Fruit fly (Drosophila melanogaster) whole organism, wandering third instar larva: Measurements from ENCODE around the gene pip.

Experiments
- Abd-B ChIP-seq: fragments of >200 bp; optimal IDR thresholded peaks from 2 replicates; lab custom pipeline; 2017; ENCODE audit warnings: missing biosample characterization, missing genetic modification characterization
- CG32264 ChIP-seq: fragments of 200-800 bp; sonication (Bioruptor generic); optimal IDR thresholded peaks from 2 replicates; lab custom pipeline; 2016; ENCODE audit warnings: missing biosample characterization, missing genetic modification characterization
- CG9705 ChIP-seq: fragments of 200-800 bp; sonication (Bioruptor generic); optimal IDR thresholded peaks from 2 replicates; lab custom pipeline; 2018; ENCODE audit warnings: missing biosample characterization, mild to moderate bottlenecking, missing genetic modification characterization
- CrebA ChIP-seq: fragments of 200-800 bp; sonication (Bioruptor generic); optimal IDR thresholded peaks from 2 replicates; lab custom pipeline; 2016; ENCODE audit warnings: missing biosample characterization, mild to moderate bottlenecking, missing genetic modification characterization, borderline replicate concordance
- Dfd ChIP-seq: fragments of >200 bp; optimal IDR thresholded peaks from 2 replicates; lab custom pipeline; 2017; ENCODE audit warnings: missing biosample characterization, missing genetic modification characterization
- Dif ChIP-seq: fragments of 200-275, 200-300 bp; sonication (Bioruptor generic); optimal IDR thresholded peaks from 2 replicates; lab custom pipeline; 2018; ENCODE audit warnings: missing biosample characterization, missing genetic modification characterization; ENCODE audit not compliant: partially characterized antibody
- GATAd ChIP-seq: sonication (Bioruptor generic); optimal IDR thresholded peaks from 2 replicates; lab custom pipeline; 2016; ENCODE audit warnings: missing biosample characterization, missing genetic modification characterization
- HLH106 ChIP-seq: fragments of 200-800 bp; optimal IDR thresholded peaks from 3 replicates; lab custom pipeline; 2019; ENCODE audit warnings: missing biosample characterization, mild to moderate bottlenecking, missing genetic modification characterization, moderate library complexity
- Hnf4 ChIP-seq: fragments of 200-800 bp; sonication (Bioruptor generic); optimal IDR thresholded peaks from 2 replicates; lab custom pipeline; 2016; ENCODE audit warnings: missing biosample characterization, mild to moderate bottlenecking, missing genetic modification characterization
- Hr78 ChIP-seq: fragments of >200 bp; optimal IDR thresholded peaks from 2 replicates; lab custom pipeline; 2017; ENCODE audit warnings: missing biosample characterization, missing genetic modification characterization
- Hr83 ChIP-seq: fragments of 200-300 bp; sonication (Bioruptor generic); optimal IDR thresholded peaks from 2 replicates; lab custom pipeline; 2016; ENCODE audit warnings: missing biosample characterization, mild to moderate bottlenecking, missing genetic modification characterization, moderate library complexity; ENCODE audit not compliant: poor library complexity, severe bottlenecking
- Jra ChIP-seq: sonication (Bioruptor generic); optimal IDR thresholded peaks from 2 replicates; lab custom pipeline; 2016; ENCODE audit warnings: missing biosample characterization, missing genetic modification characterization
- Mio ChIP-seq: sonication (Bioruptor generic); optimal IDR thresholded peaks from 2 replicates; lab custom pipeline; 2016; ENCODE audit warnings: missing biosample characterization, missing genetic modification characterization
- Myc ChIP-seq: fragments of >200 bp; optimal IDR thresholded peaks from 2 replicates; lab custom pipeline; 2017
- N ChIP-seq: fragments of >200 bp; optimal IDR thresholded peaks from 2 replicates; lab custom pipeline; 2018; ENCODE audit warnings: missing biosample characterization, missing external identifiers, missing genetic modification characterization
- OdsH ChIP-seq: fragments of 200-800 bp; sonication (Bioruptor generic); optimal IDR thresholded peaks from 2 replicates; lab custom pipeline; 2016; ENCODE audit warnings: missing biosample characterization, mild to moderate bottlenecking, missing genetic modification characterization
- Rel ChIP-seq, 2 experiments: fragments of 200-800 bp; sonication (Bioruptor generic) in 1 of 2; optimal IDR thresholded peaks; 2 replicates in 1 of 2; 3 replicates in 1 of 2; lab custom pipeline; 2016 to 2019; ENCODE audit warnings: mild to moderate bottlenecking in 2 of 2, missing biosample characterization in 2 of 2, missing genetic modification characterization in 2 of 2, moderate library complexity in 1 of 2
- Sp1 ChIP-seq: fragments of 200-800 bp; sonication (Bioruptor generic); optimal IDR thresholded peaks from 3 replicates; lab custom pipeline; 2019; ENCODE audit warnings: missing biosample characterization, mild to moderate bottlenecking, missing genetic modification characterization, moderate library complexity
- Vsx2 ChIP-seq: fragments of 200-300, 225-300 bp; sonication (Bioruptor generic); optimal IDR thresholded peaks from 2 replicates; lab custom pipeline; 2018; ENCODE audit warnings: missing biosample characterization, missing genetic modification characterization; ENCODE audit not compliant: partially characterized antibody
- br ChIP-seq: fragments of 200-800 bp; sonication (Bioruptor generic); optimal IDR thresholded peaks from 2 replicates; lab custom pipeline; 2016; ENCODE audit warnings: missing biosample characterization, missing genetic modification characterization
- brk ChIP-seq: fragments of 200-800 bp; sonication (Bioruptor generic); optimal IDR thresholded peaks from 2 replicates; lab custom pipeline; 2016; ENCODE audit warnings: missing biosample characterization, mild to moderate bottlenecking, missing genetic modification characterization
- dl ChIP-seq, 2 experiments: fragments of 175-275, 200-275 bp in 1 of 2; fragments of 200-275 bp in 1 of 2; sonication (Bioruptor generic); optimal IDR thresholded peaks; lab custom pipeline; 2018; ENCODE audit warnings: mild to moderate bottlenecking in 2 of 2, missing biosample characterization in 2 of 2, missing genetic modification characterization in 2 of 2, moderate library complexity in 2 of 2; ENCODE audit not compliant: partially characterized antibody in 2 of 2, insufficient read depth in 1 of 2
- dmrt93B ChIP-seq: fragments of 200-800 bp; sonication (Bioruptor generic); optimal IDR thresholded peaks from 2 replicates; lab custom pipeline; 2018; ENCODE audit warnings: missing biosample characterization, mild to moderate bottlenecking, missing genetic modification characterization
- dsf ChIP-seq: sonication (Bioruptor generic); optimal IDR thresholded peaks from 2 replicates; lab custom pipeline; 2016; ENCODE audit warnings: missing biosample characterization, missing genetic modification characterization, borderline replicate concordance
- ey ChIP-seq: fragments of 200-800 bp; sonication (Bioruptor generic); optimal IDR thresholded peaks from 2 replicates; lab custom pipeline; 2016; ENCODE audit warnings: missing biosample characterization, missing genetic modification characterization
- foxo ChIP-seq, 2 experiments: fragments of 200-800 bp; sonication (Bioruptor generic); optimal IDR thresholded peaks; 2 replicates in 1 of 2; 3 replicates in 1 of 2; lab custom pipeline; 2016 to 2017; ENCODE audit warnings: missing biosample characterization in 2 of 2, missing genetic modification characterization in 2 of 2
- fru ChIP-seq: fragments of 200-800 bp; sonication (Bioruptor generic); optimal IDR thresholded peaks from 3 replicates; lab custom pipeline; 2016; ENCODE audit warnings: missing biosample characterization, mild to moderate bottlenecking, missing genetic modification characterization
- h ChIP-seq: fragments of 200-800 bp; sonication (Bioruptor generic); optimal IDR thresholded peaks from 3 replicates; lab custom pipeline; 2016; ENCODE audit warnings: missing biosample characterization, mild to moderate bottlenecking, missing genetic modification characterization
- jim ChIP-seq: fragments of 175-275, 200-325 bp; sonication (Bioruptor generic); optimal IDR thresholded peaks from 2 replicates; lab custom pipeline; 2016; ENCODE audit warnings: missing biosample characterization, mild to moderate bottlenecking, missing genetic modification characterization
- lola ChIP-seq: fragments of >200 bp; optimal IDR thresholded peaks from 2 replicates; lab custom pipeline; 2017; ENCODE audit warnings: missing biosample characterization, missing genetic modification characterization
- pan ChIP-seq: fragments of >200 bp; optimal IDR thresholded peaks from 2 replicates; lab custom pipeline; 2017
- psq ChIP-seq: fragments of 200-800 bp; sonication (Bioruptor generic); optimal IDR thresholded peaks from 3 replicates; lab custom pipeline; 2017; ENCODE audit warnings: missing biosample characterization, mild to moderate bottlenecking, missing genetic modification characterization, moderate library complexity
- rgr ChIP-seq: fragments of 200-800 bp; sonication (Bioruptor generic); optimal IDR thresholded peaks from 3 replicates; lab custom pipeline; 2016; ENCODE audit warnings: missing biosample characterization, mild to moderate bottlenecking, missing genetic modification characterization
- sage ChIP-seq: fragments of 200-800 bp; sonication (Bioruptor generic); optimal IDR thresholded peaks from 2 replicates; lab custom pipeline; 2016; ENCODE audit warnings: missing biosample characterization, mild to moderate bottlenecking, missing genetic modification characterization
- sv ChIP-seq: fragments of 200-800 bp; sonication (Bioruptor generic); optimal IDR thresholded peaks from 3 replicates; lab custom pipeline; 2016; ENCODE audit warnings: missing biosample characterization, missing genetic modification characterization
- tai ChIP-seq: sonication (Bioruptor generic); optimal IDR thresholded peaks from 2 replicates; lab custom pipeline; 2016; ENCODE audit warnings: missing biosample characterization, missing genetic modification characterization
- usp ChIP-seq: fragments of >200 bp; optimal IDR thresholded peaks from 2 replicates; lab custom pipeline; 2017; ENCODE audit warnings: missing biosample characterization, missing genetic modification characterization
- woc ChIP-seq: sonication (Bioruptor generic); optimal IDR thresholded peaks from 2 replicates; lab custom pipeline; 2016; ENCODE audit warnings: missing biosample characterization, mild to moderate bottlenecking, missing genetic modification characterization

Gene pip

DNA sequence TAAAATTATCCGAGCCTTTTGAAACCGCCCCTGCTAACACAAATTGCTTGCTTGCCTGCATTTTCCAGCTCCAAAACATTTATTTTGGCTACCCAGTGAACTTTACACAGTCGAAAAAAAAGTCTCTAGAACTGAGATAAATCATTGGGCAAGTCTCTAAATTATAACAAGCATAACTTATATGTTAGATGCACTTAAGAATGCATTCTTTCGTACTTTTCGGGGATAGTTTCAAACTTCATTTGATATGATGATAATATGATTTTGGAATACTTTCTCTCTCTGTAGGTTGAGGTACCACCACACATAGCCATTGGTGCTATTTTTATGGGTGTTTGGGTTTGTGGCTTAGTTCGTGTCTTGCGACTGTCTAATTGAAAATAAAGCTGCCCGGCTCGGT lies 22.5 kb downstream of the pip start:
- TF ChIP-seq fru, result peak; percentile 3
- TF ChIP-seq Vsx2 (GFP tag; lab: Kevin White, UChicago), result no peak
- peak in 1 of 2 experiments; percentile 6 for TF ChIP-seq foxo (GFP tag; optimal IDR thresholded peaks at IDR 0.05; lab: Kevin White, UChicago)
- no peak for TF ChIP-seq OdsH (GFP tag; lab: Kevin White, UChicago)
- no peak for TF ChIP-seq Rel (GFP tag; optimal IDR thresholded peaks at IDR 0.05; lab: Kevin White, UChicago)
- TF ChIP-seq Rel (tag; optimal IDR thresholded peaks at IDR 0.05; lab: Kevin White, UChicago), result no peak
- no peak for TF ChIP-seq Jra
- no peak for TF ChIP-seq Hr78 (GFP tag; lab: Kevin White, UChicago)
- TF ChIP-seq h (GFP tag; lab: Kevin White, UChicago), result peak; percentile 16
- no peak for TF ChIP-seq Abd-B (GFP tag; lab: Kevin White, UChicago)

DNA sequence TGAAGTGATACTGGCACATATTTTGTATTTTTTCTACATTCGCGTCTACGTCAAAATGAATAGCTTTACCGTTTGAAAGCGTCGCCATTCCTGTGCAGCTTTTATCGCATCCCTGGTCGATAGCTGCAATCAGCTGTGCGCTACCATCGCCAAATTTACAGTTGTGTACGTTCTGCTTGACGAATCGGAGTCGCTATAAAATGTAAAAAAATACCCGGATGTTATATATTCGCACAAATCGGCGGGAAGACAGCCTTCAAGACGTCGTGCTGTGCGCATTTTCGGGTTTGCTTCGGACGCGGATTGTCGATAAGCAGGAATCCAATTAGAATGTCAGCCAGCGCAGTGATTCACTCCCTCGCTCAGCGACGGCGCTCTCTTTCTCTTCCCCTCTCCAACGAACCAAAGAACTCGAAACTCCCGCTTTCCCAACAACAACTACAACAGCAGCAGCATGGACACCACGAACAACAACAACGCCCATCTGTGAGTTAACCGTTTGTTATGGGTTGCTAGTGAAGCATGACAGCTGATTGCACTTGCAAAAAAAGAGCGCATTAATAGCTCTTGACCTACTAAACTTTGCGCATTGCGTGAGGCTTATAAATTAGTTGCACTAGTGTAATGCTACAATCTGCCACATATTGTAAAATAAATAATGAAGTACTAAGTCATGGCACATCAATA lies 42.7 kb downstream of the pip start:
- TF ChIP-seq Jra (peak; percentile 44), dl (GFP tag; optimal IDR thresholded peaks at IDR 0.05; lab: Kevin White, UChicago; ENCODE audit: insufficient read depth in 1 of 2, partially characterized antibody in 2 of 2) (no peak), Vsx2 (GFP tag; lab: Kevin White, UChicago) (no peak), Mio (no peak), GATAd (no peak), tai (GFP tag; lab: Kevin White, UChicago) (peak; percentile 61), CG32264 (no peak), jim (GFP tag; lab: Kevin White, UChicago) (no peak), rgr (GFP tag; lab: Kevin White, UChicago) (no peak), Abd-B (GFP tag; lab: Kevin White, UChicago) (no peak), Hnf4 (GFP tag; lab: Kevin White, UChicago) (no peak), ey (no peak), CrebA (GFP tag; lab: Kevin White, UChicago) (no peak), Hr78 (GFP tag; lab: Kevin White, UChicago) (no peak), sage (GFP tag; lab: Kevin White, UChicago) (no peak), dsf (GFP tag; lab: Kevin White, UChicago) (no peak), Dfd (GFP tag; lab: Kevin White, UChicago) (no peak), h (GFP tag; lab: Kevin White, UChicago) (peak; percentile 41), usp (GFP tag; lab: Kevin White, UChicago) (no peak), Myc (no peak), N (GFP tag; lab: Kevin White, UChicago) (no peak), pan (no peak), psq (GFP tag; lab: Kevin White, UChicago) (no peak), br (no peak), dmrt93B (GFP tag; lab: Kevin White, UChicago) (no peak), sv (GFP tag; lab: Kevin White, UChicago) (no peak), OdsH (GFP tag; lab: Kevin White, UChicago) (no peak), lola (no peak), Sp1 (peak; percentile 24), foxo (GFP tag; optimal IDR thresholded peaks at IDR 0.05; lab: Kevin White, UChicago) (peak in 1 of 2 experiments; percentile 27), fru (no peak), HLH106 (tag; lab: Kevin White, UChicago) (no peak), Dif (no peak), CG9705 (GFP tag; lab: Kevin White, UChicago) (no peak), brk (GFP tag; lab: Kevin White, UChicago) (no peak), Hr83 (GFP tag; lab: Kevin White, UChicago) (no peak), woc (GFP tag; lab: Kevin White, UChicago) (no peak), Rel (GFP tag; optimal IDR thresholded peaks at IDR 0.05; lab: Kevin White, UChicago) (no peak), Rel (tag; optimal IDR thresholded peaks at IDR 0.05; lab: Kevin White, UChicago) (peak; percentile 73)
